Fruit fly (Drosophila melanogaster) whole organism, pupa: ENCODE measurements around the gene CG10903.

Experiments used
- CG10348 ChIP-seq: fragments of 200-800 bp; sonication (Bioruptor generic); IDR thresholded peaks from 2 replicates; pipeline ENCODE4 v1.3.6; 2022; ENCODE audit warnings: missing biosample characterization, missing genetic modification characterization
- CG12605 ChIP-seq: fragments of 200-800 bp; sonication (Bioruptor generic); IDR thresholded peaks from 2 replicates; pipeline ENCODE4 v1.3.6; 2022; ENCODE audit warnings: missing biosample characterization, missing genetic modification characterization
- CG13204 ChIP-seq: fragments of 200-800 bp; sonication (Bioruptor generic); optimal IDR thresholded peaks from 2 replicates; lab custom pipeline; 2018; ENCODE audit warnings: missing biosample characterization, mild to moderate bottlenecking, missing genetic modification characterization, moderate library complexity
- CG14655 ChIP-seq: fragments of 200-800 bp; sonication (Bioruptor generic); optimal IDR thresholded peaks from 3 replicates; lab custom pipeline; 2017; ENCODE audit warnings: mild to moderate bottlenecking, missing biosample characterization, missing genetic modification reagents, missing genetic modification characterization
- CG15710 ChIP-seq: fragments of 200-800 bp; sonication (Bioruptor generic); optimal IDR thresholded peaks from 2 replicates; lab custom pipeline; 2018; ENCODE audit warnings: missing biosample characterization, mild to moderate bottlenecking, missing genetic modification characterization, moderate library complexity
- CG17806 ChIP-seq: fragments of 200-800 bp; sonication (Bioruptor generic); optimal IDR thresholded peaks from 2 replicates; lab custom pipeline; 2018; ENCODE audit warnings: missing biosample characterization, mild to moderate bottlenecking, missing genetic modification characterization, moderate library complexity
- CG32121 ChIP-seq: fragments of 200-800 bp; sonication (Bioruptor generic); IDR thresholded peaks from 2 replicates; pipeline ENCODE4 v1.3.6; 2022; ENCODE audit warnings: missing biosample characterization, missing genetic modification characterization
- CG34367 ChIP-seq: fragments of 200-800 bp; sonication (Bioruptor generic); optimal IDR thresholded peaks from 2 replicates; lab custom pipeline; 2018; ENCODE audit warnings: missing biosample characterization, mild to moderate bottlenecking, missing genetic modification characterization
- CG4496 ChIP-seq: fragments of 200-800 bp; sonication (Bioruptor generic); IDR thresholded peaks from 3 replicates; pipeline ENCODE4 v1.3.6; 2022; ENCODE audit warnings: missing biosample characterization, missing genetic modification characterization
- CG8159 ChIP-seq: fragments of 200-800 bp; sonication (Bioruptor generic); optimal IDR thresholded peaks from 3 replicates; lab custom pipeline; 2018; ENCODE audit warnings: missing biosample characterization, mild to moderate bottlenecking, missing genetic modification characterization, moderate library complexity
- CG8301 ChIP-seq: fragments of 200-800 bp; sonication (Bioruptor generic); optimal IDR thresholded peaks from 2 replicates; lab custom pipeline; 2018; ENCODE audit warnings: missing biosample characterization, mild to moderate bottlenecking, missing genetic modification characterization
- CG9948 ChIP-seq: fragments of 200-800 bp; sonication (Bioruptor generic); optimal IDR thresholded peaks from 2 replicates; lab custom pipeline; 2018; ENCODE audit warnings: missing biosample characterization, mild to moderate bottlenecking, missing genetic modification characterization, moderate library complexity
- D1 ChIP-seq: fragments of 200-800 bp; sonication (Bioruptor generic); optimal IDR thresholded peaks from 2 replicates; lab custom pipeline; 2018; ENCODE audit warnings: missing biosample characterization, mild to moderate bottlenecking, missing genetic modification characterization, moderate library complexity
- EcR ChIP-seq: fragments of 200-800 bp; sonication (Bioruptor generic); optimal IDR thresholded peaks from 3 replicates; lab custom pipeline; 2019; ENCODE audit warnings: missing biosample characterization, missing genetic modification characterization, mild to moderate bottlenecking, moderate library complexity, missing genetic modification reagents
- Ets98B ChIP-seq: fragments of 200-800 bp; sonication (Bioruptor generic); IDR thresholded peaks from 2 replicates; pipeline ENCODE4 v1.3.6; 2022; ENCODE audit warnings: missing biosample characterization, missing genetic modification characterization
- Pif1A ChIP-seq: fragments of 200-800 bp; sonication (Bioruptor generic); optimal IDR thresholded peaks from 3 replicates; lab custom pipeline; 2016; ENCODE audit warnings: missing biosample characterization, missing genetic modification characterization
- Pif1B ChIP-seq: fragments of 200-800 bp; sonication (Bioruptor generic); optimal IDR thresholded peaks from 3 replicates; lab custom pipeline; 2016; ENCODE audit warnings: missing biosample characterization, missing genetic modification characterization
- Snoo ChIP-seq: fragments of 200-800 bp; sonication (Bioruptor generic); optimal IDR thresholded peaks from 3 replicates; lab custom pipeline; 2017; ENCODE audit warnings: missing biosample characterization, mild to moderate bottlenecking, missing genetic modification characterization, inconsistent platforms
- fd96Ca ChIP-seq: fragments of 200-800 bp; sonication (Bioruptor generic); IDR thresholded peaks from 3 replicates; pipeline ENCODE4 v1.3.6; 2022; ENCODE audit warnings: missing biosample characterization, missing genetic modification characterization
- gl ChIP-seq: fragments of 200-800 bp; sonication (Bioruptor generic); optimal IDR thresholded peaks from 2 replicates; lab custom pipeline; 2018; ENCODE audit warnings: missing biosample characterization, mild to moderate bottlenecking, missing genetic modification characterization
- rn ChIP-seq: fragments of 200-800 bp; sonication (Bioruptor generic); IDR thresholded peaks from 2 replicates; pipeline ENCODE4 v1.3.6; 2022; ENCODE audit warnings: missing biosample characterization, missing genetic modification characterization

Gene CG10903

DNA sequence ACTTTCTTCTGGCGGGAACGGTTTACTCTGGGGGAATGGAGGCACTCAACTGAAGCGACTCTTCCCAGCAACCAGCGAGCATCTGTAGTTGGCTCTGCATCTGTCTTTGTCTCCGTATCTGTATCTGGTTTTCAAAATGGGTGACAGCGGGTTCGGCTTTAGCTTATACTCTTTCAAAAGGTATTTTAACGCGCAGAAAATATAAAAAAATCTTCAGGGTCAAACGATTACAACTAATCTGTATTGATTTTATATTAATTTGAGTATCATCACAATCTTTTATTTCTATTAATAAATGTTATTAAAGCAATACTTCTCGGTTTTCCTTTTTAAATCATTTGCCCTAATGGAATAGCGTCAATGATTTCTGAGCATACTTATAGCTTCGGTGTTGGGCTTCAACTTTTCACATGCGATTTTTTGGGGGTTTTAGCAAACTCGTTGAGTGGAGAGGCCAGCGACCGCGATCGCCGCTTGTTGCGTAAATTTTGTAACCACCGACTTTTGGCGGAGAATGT is 656 bp upstream of the CG10903 start, which contains the start of gene ImpE3:
Gene ImpE3, minus strand, starts transcription at position 51 of the 518 bp plus-strand sequence.
- TF ChIP-seq fd96Ca (no peak), EcR (GFP tag; lab: Kevin White, UChicago) (peak; percentile 32), CG8159 (tag; lab: Kevin White, UChicago) (peak; percentile 36), Pif1A (GFP tag; lab: Kevin White, UChicago) (peak; percentile 43), CG12605 (GFP tag; lab: Robert Waterston, UW) (no peak), CG14655 (peak; percentile 41), CG10348 (GFP tag; lab: Robert Waterston, UW) (no peak), gl (tag; lab: Kevin White, UChicago) (no peak), Snoo (peak; percentile 72), rn (GFP tag; lab: Robert Waterston, UW) (no peak), CG15710 (tag; lab: Kevin White, UChicago) (peak; percentile 36), CG32121 (no peak), CG8301 (tag; lab: Kevin White, UChicago) (peak; percentile 61), Ets98B (peak; percentile 20; the same call in 1 of the 2 replicates), CG4496 (GFP tag; lab: Robert Waterston, UW) (no peak), CG34367 (tag; lab: Kevin White, UChicago) (no peak), Pif1B (peak; percentile 36), CG17806 (peak; percentile 25), D1 (tag; lab: Kevin White, UChicago) (no peak)
- TF ChIP-seq, all 21 proteins: peak for 10

DNA sequence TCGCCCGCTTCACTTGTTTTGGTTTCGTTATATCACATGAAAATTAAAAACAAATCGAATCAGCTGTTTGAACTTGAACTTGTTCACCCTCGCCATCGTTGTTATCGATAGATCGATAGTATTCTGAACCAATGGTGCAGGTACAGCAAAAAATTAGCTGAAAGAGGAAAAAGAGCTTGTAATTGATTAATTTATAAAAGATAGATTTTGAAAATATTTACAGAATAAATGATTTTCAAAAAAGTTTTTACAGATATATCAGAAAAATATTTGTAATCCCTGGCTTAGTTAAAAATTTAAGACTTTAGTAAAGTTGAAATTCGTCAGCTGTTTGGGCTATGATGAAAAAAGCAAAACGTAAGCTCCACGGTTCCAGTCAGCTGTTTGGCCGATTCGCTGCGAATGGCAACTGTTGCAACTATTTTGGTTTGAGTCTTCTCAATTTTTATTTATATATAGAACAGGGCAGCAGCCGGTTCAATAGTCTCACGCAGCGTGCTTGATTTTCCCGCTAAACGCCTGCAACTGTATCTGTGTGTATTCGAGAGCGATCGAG is 2.8 kb downstream of the CG10903 start, which contains the start of the genes CG11035 and unc-45:
Gene CG11035, minus strand, starts transcription at position 87 of the 556 bp plus-strand sequence.
Gene unc-45, plus strand, starts transcription at position 379 of the 556 bp plus-strand sequence.
- TF ChIP-seq Pif1B = no peak
- TF ChIP-seq CG32121 = 0 out of 2 replicates have a peak, but pooled peaks have one; percentile 42
- TF ChIP-seq Ets98B = no peak; the same call in 1 of the 2 replicates
- no peak for TF ChIP-seq fd96Ca
- peak; percentile 39 for TF ChIP-seq CG8159 (tag; lab: Kevin White, UChicago)
- 0 out of 3 replicates have a peak, but pooled peaks have one; percentile 61 for TF ChIP-seq CG4496 (GFP tag; lab: Robert Waterston, UW)
- TF ChIP-seq CG34367 (tag; lab: Kevin White, UChicago) = no peak
- TF ChIP-seq Pif1A (GFP tag; lab: Kevin White, UChicago) = no peak
- TF ChIP-seq CG8301 (tag; lab: Kevin White, UChicago) = peak; percentile 20
- no peak for TF ChIP-seq Snoo
- TF ChIP-seq CG13204 (GFP tag; lab: Kevin White, UChicago) = no peak
- no peak for TF ChIP-seq gl (tag; lab: Kevin White, UChicago)
- no peak for TF ChIP-seq rn (GFP tag; lab: Robert Waterston, UW)
- peak; percentile 49 for TF ChIP-seq CG14655
- TF ChIP-seq CG10348 (GFP tag; lab: Robert Waterston, UW) = no peak
- TF ChIP-seq CG17806 = peak; percentile 34
- TF ChIP-seq CG15710 (tag; lab: Kevin White, UChicago) = peak; percentile 38
- TF ChIP-seq D1 (tag; lab: Kevin White, UChicago) = no peak
- peak; percentile 87 for TF ChIP-seq EcR (GFP tag; lab: Kevin White, UChicago)
- peak; percentile 3 for TF ChIP-seq CG9948
- no peak for TF ChIP-seq CG12605 (GFP tag; lab: Robert Waterston, UW)
- TF ChIP-seq, all 21 proteins: peak for 9

DNA sequence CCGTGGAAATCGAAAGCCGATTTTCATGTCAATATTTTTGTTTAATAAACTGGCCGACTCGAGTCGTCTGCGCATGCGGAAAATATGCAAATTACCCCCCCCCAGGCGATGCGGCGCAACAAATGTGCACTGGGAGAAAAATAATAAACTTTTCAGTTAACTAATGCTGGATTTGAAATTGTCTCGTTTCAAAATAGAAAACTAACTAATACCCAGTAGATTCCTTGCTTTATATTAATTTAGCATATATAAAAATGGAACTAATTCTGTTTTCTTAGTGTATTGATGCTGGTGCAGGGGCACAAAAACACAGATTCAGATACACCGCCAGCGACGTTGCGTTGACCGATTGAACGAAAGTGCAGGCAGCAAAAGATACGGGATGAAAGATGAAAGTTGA is 7.7 kb downstream of the CG10903 start:
- TF ChIP-seq CG14655 = peak; percentile 58
- peak; percentile 1 for TF ChIP-seq Snoo
- TF ChIP-seq CG12605 (GFP tag; lab: Robert Waterston, UW) = peak; percentile 79
- TF ChIP-seq CG15710 (tag; lab: Kevin White, UChicago) = peak; percentile 4
- TF ChIP-seq Ets98B = peak; percentile 85
- peak; percentile 43; the same call in 2 of the 3 replicates for TF ChIP-seq fd96Ca
- no peak for TF ChIP-seq gl (tag; lab: Kevin White, UChicago)
- TF ChIP-seq CG32121 = peak; percentile 81
- TF ChIP-seq Pif1B = peak; percentile 37
- peak; percentile 40 for TF ChIP-seq Pif1A (GFP tag; lab: Kevin White, UChicago)
- TF ChIP-seq EcR (GFP tag; lab: Kevin White, UChicago) = no peak
- no peak for TF ChIP-seq D1 (tag; lab: Kevin White, UChicago)
- TF ChIP-seq CG8301 (tag; lab: Kevin White, UChicago) = peak; percentile 71
- no peak for TF ChIP-seq CG13204 (GFP tag; lab: Kevin White, UChicago)
- TF ChIP-seq CG8159 (tag; lab: Kevin White, UChicago) = peak; percentile 64
- peak; percentile 59 for TF ChIP-seq CG17806
- peak; percentile 49 for TF ChIP-seq CG9948
- peak; percentile 22 for TF ChIP-seq CG34367 (tag; lab: Kevin White, UChicago)
- peak; percentile 61; the same call in 1 of the 2 replicates for TF ChIP-seq rn (GFP tag; lab: Robert Waterston, UW)
- no peak; the same call in 1 of the 2 replicates for TF ChIP-seq CG10348 (GFP tag; lab: Robert Waterston, UW)
- TF ChIP-seq CG4496 (GFP tag; lab: Robert Waterston, UW) = peak; percentile 86
- TF ChIP-seq, all 21 proteins: peak for 16

DNA sequence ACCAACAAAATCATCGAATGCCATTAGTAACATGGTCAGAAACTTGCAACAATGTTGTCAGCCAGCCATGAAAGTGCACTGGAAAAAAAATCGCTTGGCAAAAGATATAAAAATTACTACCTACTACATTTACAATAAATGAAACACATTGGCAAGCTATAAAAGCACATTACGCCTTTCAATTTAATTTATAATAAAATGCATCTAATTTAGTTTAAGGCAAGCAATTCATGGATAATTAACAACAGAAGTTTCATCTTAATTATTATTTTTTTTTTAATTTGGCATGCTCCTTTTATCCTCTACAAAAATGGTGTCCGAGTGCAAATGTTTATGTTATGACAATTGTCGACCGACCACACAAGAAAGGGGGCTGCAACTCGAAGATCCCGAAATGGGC is 8.7 kb downstream of the CG10903 start:
- TF ChIP-seq fd96Ca = no peak
- no peak for TF ChIP-seq CG14655
- TF ChIP-seq CG4496 (GFP tag; lab: Robert Waterston, UW) = 0 out of 3 replicates have a peak, but pooled peaks have one; percentile 12
- TF ChIP-seq CG32121 = no peak
- TF ChIP-seq Ets98B = peak; percentile 30
- TF ChIP-seq EcR (GFP tag; lab: Kevin White, UChicago) = no peak

DNA sequence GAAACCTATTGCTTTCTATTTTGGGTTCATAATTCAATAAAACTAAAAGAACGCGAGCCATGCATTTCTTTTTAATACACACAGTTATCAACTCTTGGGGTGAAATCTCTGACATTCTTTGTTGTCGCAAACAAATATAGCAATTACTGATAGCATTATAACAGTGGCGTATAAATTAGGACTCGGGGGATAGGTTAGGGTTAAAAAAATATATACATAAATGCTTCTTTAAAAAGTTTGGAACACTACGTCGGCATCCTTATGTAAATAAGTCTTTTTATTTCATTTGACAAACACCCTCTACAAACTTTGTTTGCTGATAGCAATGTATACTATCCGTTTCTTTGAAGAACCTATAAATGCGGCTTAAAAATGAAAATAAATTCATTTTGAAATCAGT is 10.6 kb downstream of the CG10903 start, which contains the start of gene CG43060:
Gene CG43060, plus strand, starts transcription at position 382 of the 400 bp plus-strand sequence.
- TF ChIP-seq CG14655 (peak; percentile 38), rn (GFP tag; lab: Robert Waterston, UW) (no peak), CG8159 (tag; lab: Kevin White, UChicago) (peak; percentile 31), Ets98B (peak; percentile 24; the same call in 1 of the 2 replicates), CG4496 (GFP tag; lab: Robert Waterston, UW) (peak; percentile 50; the same call in 2 of the 3 replicates), CG17806 (peak; percentile 29), CG8301 (tag; lab: Kevin White, UChicago) (peak; percentile 22), Pif1A (GFP tag; lab: Kevin White, UChicago) (no peak)
